Fruit fly (Drosophila melanogaster) whole organism, embryonic: ENCODE data around the gene CG32280.
A peak's percentile ranks its signal among the peaks of the same experiment; 100 is the strongest.

Experiments
- Abd-B ChIP-seq: fragments of 200-800 bp; sonication (Bioruptor generic); optimal IDR thresholded peaks from 2 replicates; lab custom pipeline; 2018; ENCODE audit warnings: missing biosample characterization, mild to moderate bottlenecking, missing genetic modification characterization, moderate library complexity
- Bteb2 ChIP-seq: fragments of 200-800 bp; sonication (Bioruptor generic); optimal IDR thresholded peaks from 2 replicates; lab custom pipeline; 2016; ENCODE audit warnings: missing biosample characterization, missing genetic modification characterization
- CG11085 ChIP-seq: fragments of 200-800 bp; sonication (Bioruptor generic); IDR thresholded peaks from 2 replicates; pipeline ENCODE4 v1.3.6; 2022; ENCODE audit warnings: missing biosample characterization, missing genetic modification characterization
- CG12071 ChIP-seq: fragments of 200-800 bp; sonication (Bioruptor generic); optimal IDR thresholded peaks from 3 replicates; lab custom pipeline; 2018; ENCODE audit warnings: missing biosample characterization, mild to moderate bottlenecking, missing genetic modification characterization
- CG1233 ChIP-seq: fragments of 200-800 bp; sonication (Bioruptor generic); optimal IDR thresholded peaks from 4 replicates; lab custom pipeline; 2018; ENCODE audit warnings: missing biosample characterization, mild to moderate bottlenecking, missing genetic modification characterization
- CG13287 ChIP-seq: fragments of 200-800 bp; sonication (Bioruptor generic); IDR thresholded peaks from 2 replicates; pipeline ENCODE4 v1.3.6; 2022; ENCODE audit warnings: missing biosample characterization, missing genetic modification characterization; ENCODE audit not compliant: partially characterized antibody
- CG14441 ChIP-seq: fragments of 200-800 bp; sonication (Bioruptor generic); IDR thresholded peaks from 2 replicates; pipeline ENCODE4 v1.3.6; 2022; ENCODE audit warnings: missing biosample characterization, missing genetic modification characterization
- CG14965 ChIP-seq: fragments of 200-800 bp; sonication (Bioruptor generic); optimal IDR thresholded peaks from 2 replicates; lab custom pipeline; 2016; ENCODE audit warnings: missing biosample characterization, missing genetic modification characterization, borderline replicate concordance
- CG15514 ChIP-seq: fragments of 200-800 bp; sonication (Bioruptor generic); optimal IDR thresholded peaks from 3 replicates; lab custom pipeline; 2017; ENCODE audit warnings: missing biosample characterization, missing genetic modification characterization, mild to moderate bottlenecking, moderate library complexity, missing genetic modification reagents
- CG17829 ChIP-seq: fragments of 200-800 bp; optimal IDR thresholded peaks from 2 replicates; lab custom pipeline; 2019; ENCODE audit warnings: missing biosample characterization, mild to moderate bottlenecking, missing genetic modification characterization, moderate library complexity
- CG2202 ChIP-seq: fragments of 200-800 bp; sonication (Bioruptor generic); optimal IDR thresholded peaks from 2 replicates; lab custom pipeline; 2018; ENCODE audit warnings: missing biosample characterization, mild to moderate bottlenecking, missing genetic modification characterization
- CG32772 ChIP-seq: fragments of 200-800 bp; sonication (Bioruptor generic); IDR thresholded peaks from 2 replicates; pipeline ENCODE4 v1.3.6; 2022; ENCODE audit warnings: missing biosample characterization, missing genetic modification characterization
- CG34422 ChIP-seq: fragments of 200-800 bp; sonication (Bioruptor generic); IDR thresholded peaks from 3 replicates; pipeline ENCODE4 v1.3.6; 2022; ENCODE audit warnings: missing biosample characterization, missing genetic modification characterization
- CG42726 ChIP-seq: fragments of 200-800 bp; sonication (Bioruptor generic); IDR thresholded peaks from 2 replicates; pipeline ENCODE4 v1.3.6; 2022; ENCODE audit warnings: missing biosample characterization, missing genetic modification characterization; ENCODE audit not compliant: partially characterized antibody
- CG5245 ChIP-seq: fragments of 200-800 bp; sonication (Bioruptor generic); optimal IDR thresholded peaks from 3 replicates; lab custom pipeline; 2016; ENCODE audit warnings: missing biosample characterization, missing genetic modification characterization
- Chrac-16 ChIP-seq: fragments of 200-800 bp; sonication (Bioruptor generic); optimal IDR thresholded peaks from 3 replicates; lab custom pipeline; 2016; ENCODE audit warnings: missing biosample characterization, missing genetic modification characterization
- Dad ChIP-seq: fragments of 200-800 bp; sonication (Bioruptor generic); optimal IDR thresholded peaks from 3 replicates; lab custom pipeline; 2016; ENCODE audit warnings: missing biosample characterization, missing genetic modification characterization
- Dfd ChIP-seq, 2 experiments: fragments of >200 bp; optimal IDR thresholded peaks; 2 replicates each; lab custom pipeline; 2017; ENCODE audit warnings: missing biosample characterization in 2 of 2, missing genetic modification characterization in 2 of 2
- E2f2 ChIP-seq: fragments of 200-800 bp; sonication (Bioruptor generic); IDR thresholded peaks from 2 replicates; pipeline ENCODE4 v1.3.6; 2022; ENCODE audit warnings: missing biosample characterization, missing genetic modification characterization
- ERR ChIP-seq: fragments of 200-800 bp; sonication (Bioruptor generic); optimal IDR thresholded peaks from 2 replicates; lab custom pipeline; 2016; ENCODE audit warnings: missing biosample characterization, missing genetic modification characterization
- H2.0 ChIP-seq: fragments of 200-800 bp; sonication (Bioruptor generic); IDR thresholded peaks from 2 replicates; pipeline ENCODE4 v1.3.6; 2022; ENCODE audit warnings: missing biosample characterization, missing genetic modification characterization
- HLH54F ChIP-seq: fragments of 200-800 bp; sonication (Bioruptor generic); optimal IDR thresholded peaks from 3 replicates; lab custom pipeline; 2016; ENCODE audit warnings: missing biosample characterization, missing genetic modification characterization
- HmgZ ChIP-seq: fragments of 200-800 bp; sonication (Bioruptor generic); optimal IDR thresholded peaks from 2 replicates; lab custom pipeline; 2018; ENCODE audit warnings: missing biosample characterization, mild to moderate bottlenecking, missing genetic modification characterization
- NC2β ChIP-seq: fragments of 200-800 bp; sonication (Bioruptor generic); optimal IDR thresholded peaks from 2 replicates; lab custom pipeline; 2016; ENCODE audit warnings: missing biosample characterization, missing genetic modification characterization
- Oli ChIP-seq: fragments of 200-800 bp; sonication (Bioruptor generic); optimal IDR thresholded peaks from 2 replicates; lab custom pipeline; 2018; ENCODE audit warnings: missing biosample characterization, mild to moderate bottlenecking, missing genetic modification characterization, moderate library complexity
- Pdp1 ChIP-seq, 2 experiments: fragments of 200-800 bp; sonication (Bioruptor generic); optimal IDR thresholded peaks; 3 replicates each; lab custom pipeline; 2016; ENCODE audit warnings: missing biosample characterization in 2 of 2, missing genetic modification characterization in 2 of 2, mild to moderate bottlenecking in 1 of 2, moderate library complexity in 1 of 2
- TFAM ChIP-seq: fragments of 200-800 bp; sonication (Bioruptor generic); optimal IDR thresholded peaks from 2 replicates; lab custom pipeline; 2017; ENCODE audit warnings: missing biosample characterization, missing genetic modification characterization, inconsistent platforms
- aop ChIP-seq: fragments of 200-800 bp; sonication (Bioruptor generic); IDR thresholded peaks from 2 replicates; pipeline ENCODE4 v1.3.6; 2022; ENCODE audit warnings: missing biosample characterization, missing genetic modification characterization
- cas ChIP-seq: fragments of 200-800 bp; sonication (Bioruptor generic); IDR thresholded peaks from 2 replicates; pipeline ENCODE4 v1.3.6; 2022; ENCODE audit warnings: missing biosample characterization, missing genetic modification characterization
- caup ChIP-seq: fragments of 200-800 bp; sonication (Bioruptor generic); optimal IDR thresholded peaks from 3 replicates; lab custom pipeline; 2017; ENCODE audit warnings: missing biosample characterization, mild to moderate bottlenecking, missing genetic modification characterization, moderate library complexity; ENCODE audit not compliant: severe bottlenecking
- cg ChIP-seq: fragments of 200-800 bp; sonication (Bioruptor generic); optimal IDR thresholded peaks from 3 replicates; lab custom pipeline; 2019; ENCODE audit warnings: missing biosample characterization, mild to moderate bottlenecking, missing genetic modification characterization, moderate library complexity
- cwo ChIP-seq: fragments of 200-800 bp; sonication (Bioruptor generic); optimal IDR thresholded peaks from 3 replicates; lab custom pipeline; 2017; ENCODE audit warnings: missing biosample characterization, missing genetic modification characterization, mild to moderate bottlenecking, moderate library complexity, missing genetic modification reagents
- danr ChIP-seq: fragments of 200-800 bp; sonication (Bioruptor generic); IDR thresholded peaks from 2 replicates; pipeline ENCODE4 v1.3.6; 2022; ENCODE audit warnings: missing biosample characterization, missing genetic modification characterization
- dmrt99B ChIP-seq: fragments of 200-800 bp; sonication (Bioruptor generic); optimal IDR thresholded peaks from 2 replicates; lab custom pipeline; 2018; ENCODE audit warnings: missing biosample characterization, mild to moderate bottlenecking, missing genetic modification characterization, moderate library complexity
- emc ChIP-seq: fragments of 200-800 bp; sonication (Bioruptor generic); optimal IDR thresholded peaks from 2 replicates; lab custom pipeline; 2016; ENCODE audit warnings: missing biosample characterization, missing genetic modification characterization
- gro ChIP-seq: fragments of 200-800 bp; sonication (Bioruptor generic); optimal IDR thresholded peaks from 2 replicates; lab custom pipeline; 2016; ENCODE audit warnings: missing biosample characterization, missing genetic modification characterization
- hth ChIP-seq: fragments of >200 bp; optimal IDR thresholded peaks from 2 replicates; lab custom pipeline; 2017; ENCODE audit warnings: inconsistent platforms
- kah ChIP-seq: fragments of 200-800 bp; sonication (Bioruptor generic); optimal IDR thresholded peaks from 2 replicates; lab custom pipeline; 2018; ENCODE audit warnings: missing biosample characterization, mild to moderate bottlenecking, missing genetic modification characterization
- otp ChIP-seq: fragments of 200-800 bp; sonication (Bioruptor generic); IDR thresholded peaks from 3 replicates; pipeline ENCODE4, ENCODE4 v1.3.6; 2022; ENCODE audit warnings: missing biosample characterization, missing genetic modification characterization
- pan ChIP-seq, 4 experiments: fragments of >200 bp in 3 of 4; fragments of 200-800 bp in 1 of 4; sonication (Bioruptor generic) in 1 of 4; optimal IDR thresholded peaks in 3 of 4; IDR thresholded peaks in 1 of 4; 2 replicates each; pipeline versions ENCODE4 v1.3.6 to Lab custom; 2017 to 2022; ENCODE audit warnings: missing biosample characterization in 2 of 4, missing genetic modification characterization in 2 of 4, mixed read lengths in 1 of 4
- pita ChIP-seq: fragments of 200-800 bp; sonication (Bioruptor generic); optimal IDR thresholded peaks from 2 replicates; lab custom pipeline; 2017; ENCODE audit warnings: missing biosample characterization, mild to moderate bottlenecking, missing genetic modification characterization
- pros ChIP-seq: fragments of 200-800 bp; sonication (Bioruptor generic); optimal IDR thresholded peaks from 3 replicates; lab custom pipeline; 2019; ENCODE audit warnings: missing biosample characterization, mild to moderate bottlenecking, missing genetic modification characterization, moderate library complexity
- ro ChIP-seq: fragments of 200-800 bp; sonication (Bioruptor generic); IDR thresholded peaks from 2 replicates; pipeline ENCODE4 v1.3.6; 2022; ENCODE audit warnings: missing biosample characterization, missing genetic modification characterization
- sens-2 ChIP-seq: fragments of 200-800 bp; sonication (Bioruptor generic); IDR thresholded peaks from 2 replicates; pipeline ENCODE4 v1.3.6; 2022; ENCODE audit warnings: missing biosample characterization, missing genetic modification characterization
- sr ChIP-seq: fragments of 200-800 bp; sonication (Bioruptor generic); IDR thresholded peaks from 3 replicates; pipeline ENCODE4 v1.3.6; 2022; ENCODE audit warnings: missing biosample characterization, missing genetic modification characterization
- tll ChIP-seq, 2 experiments: fragments of 200-800 bp in 1 of 2; fragments of >200 bp in 1 of 2; sonication (Bioruptor generic) in 1 of 2; optimal IDR thresholded peaks; 2 replicates each; lab custom pipeline; 2017 to 2019; ENCODE audit warnings: missing biosample characterization in 2 of 2, missing genetic modification characterization in 2 of 2, mild to moderate bottlenecking in 1 of 2, moderate library complexity in 1 of 2
- vvl ChIP-seq: fragments of 200-800 bp; sonication (Bioruptor generic); IDR thresholded peaks from 2 replicates; pipeline ENCODE4 v1.3.6; 2022; ENCODE audit warnings: missing biosample characterization, missing genetic modification characterization

Gene CG32280

DNA sequence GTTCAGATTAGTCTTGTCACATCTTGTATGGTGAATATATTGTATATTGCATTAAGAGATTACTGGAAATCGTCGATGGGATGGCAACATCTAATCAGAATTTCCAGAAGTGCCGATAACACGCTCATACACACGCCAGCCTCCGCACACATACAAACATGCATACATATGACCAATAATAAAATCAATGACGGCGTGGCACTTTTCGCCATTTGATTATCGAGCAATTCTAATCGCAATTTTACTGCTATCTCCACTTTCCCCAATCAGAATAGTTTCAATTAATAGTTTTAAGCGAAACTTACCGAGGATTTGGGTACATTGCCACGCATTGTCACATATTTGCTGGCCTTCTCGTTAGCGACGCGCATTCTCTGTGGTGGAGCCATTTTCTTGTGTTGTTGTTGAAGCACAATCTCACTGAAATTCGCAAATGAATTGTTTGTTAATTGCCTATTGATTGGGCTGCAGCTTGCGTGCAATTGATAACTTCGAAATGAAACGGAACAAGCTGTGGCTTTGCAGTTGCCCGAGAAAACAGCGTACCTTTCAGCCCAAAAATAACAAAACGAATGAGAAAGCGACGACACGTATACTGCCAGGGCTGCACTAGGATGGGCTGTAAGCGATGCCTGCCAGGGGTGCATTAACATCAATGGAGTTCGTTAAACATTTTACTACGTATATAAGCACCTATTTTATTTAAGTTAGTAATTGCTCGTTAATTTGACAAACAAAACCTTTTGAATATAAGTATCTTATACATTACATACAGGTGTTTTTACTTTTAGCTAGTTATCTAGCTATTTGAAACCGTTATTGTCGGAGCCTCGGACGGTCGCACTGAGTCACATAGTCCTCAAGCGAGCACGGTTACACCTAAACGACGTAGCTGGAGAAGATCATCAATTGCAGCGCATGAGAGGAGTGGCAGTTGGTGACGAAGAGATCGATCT lies 33.7 kb downstream of the CG32280 start, which contains the start of the genes CG32276 and gry (continued):
- peak; percentile 43 for TF ChIP-seq Abd-B (GFP tag; lab: Kevin White, UChicago)
- TF ChIP-seq cwo (GFP tag; lab: Kevin White, UChicago) = peak; percentile 61
- TF ChIP-seq gro (GFP tag; lab: Kevin White, UChicago) = no peak
- peak; percentile 73 for TF ChIP-seq CG32772 (GFP tag; lab: Robert Waterston, UW)
- TF ChIP-seq CG15514 (GFP tag; lab: Kevin White, UChicago) = peak; percentile 91
- peak; percentile 54; the same call in 1 of the 3 replicates for TF ChIP-seq otp (GFP tag; lab: Robert Waterston, UW)
- no peak for TF ChIP-seq CG12071 (GFP tag; lab: Kevin White, UChicago)
- peak; percentile 53 for TF ChIP-seq E2f2
- TF ChIP-seq dmrt99B (tag; lab: Kevin White, UChicago) = no peak
- TF ChIP-seq danr (GFP tag; lab: Robert Waterston, UW) = peak; percentile 63
- peak; percentile 55; the same call in 1 of the 2 replicates for TF ChIP-seq sens-2 (GFP tag; lab: Robert Waterston, UW)
- TF ChIP-seq pita = no peak
- TF ChIP-seq emc (GFP tag; lab: Kevin White, UChicago) = peak; percentile 48
- no peak for TF ChIP-seq aop
- 0 out of 2 replicates have a peak, but pooled peaks have one; percentile 16 for TF ChIP-seq ro (GFP tag; lab: Robert Waterston, UW)
- peak; percentile 70 for TF ChIP-seq CG5245 (GFP tag; lab: Kevin White, UChicago)
- peak; percentile 68 for TF ChIP-seq Dad (GFP tag; lab: Kevin White, UChicago)
- no peak for TF ChIP-seq CG14965 (GFP tag; lab: Kevin White, UChicago)
- TF ChIP-seq hth (lab: Kevin White, UChicago) = no peak
- TF ChIP-seq Oli (tag; lab: Kevin White, UChicago) = peak; percentile 54
- TF ChIP-seq cg (GFP tag; lab: Kevin White, UChicago) = peak; percentile 73
- TF ChIP-seq tll (GFP tag; optimal IDR thresholded peaks at IDR 0.05; lab: Kevin White, UChicago) = peak; percentile 64 to 72
- peak; percentile 73 for TF ChIP-seq CG34422 (GFP tag; lab: Robert Waterston, UW)
- no peak for TF ChIP-seq Dfd (GFP tag; optimal IDR thresholded peaks at IDR 0.05; lab: Kevin White, UChicago)
- TF ChIP-seq kah = no peak
- peak; percentile 48 for TF ChIP-seq ERR
- TF ChIP-seq TFAM (GFP tag; lab: Kevin White, UChicago) = peak; percentile 5
- no peak for TF ChIP-seq pan (optimal IDR thresholded peaks at IDR 0.05; lab: Kevin White, UChicago)
- TF ChIP-seq pan (GFP tag; optimal IDR thresholded peaks at IDR 0.05 in 1 of 2, IDR thresholded peaks at IDR 0.05 in 1 of 2) = peak in 1 of 2 experiments; percentile 29
- TF ChIP-seq caup (GFP tag; lab: Kevin White, UChicago) = peak; percentile 69
- TF ChIP-seq H2.0 (GFP tag; lab: Robert Waterston, UW) = no peak; the same call in 1 of the 2 replicates
- TF ChIP-seq HLH54F (GFP tag; lab: Kevin White, UChicago) = peak; percentile 85
- peak; percentile 67 for TF ChIP-seq CG1233 (GFP tag; lab: Kevin White, UChicago)
- TF ChIP-seq CG2202 (tag; lab: Kevin White, UChicago) = peak; percentile 56
- TF ChIP-seq Chrac-16 (GFP tag; lab: Kevin White, UChicago) = peak; percentile 79
- TF ChIP-seq sr = no peak; the same call in 2 of the 3 replicates
- no peak for TF ChIP-seq pros
- TF ChIP-seq CG13287 (GFP tag; lab: Robert Waterston, UW) = peak; percentile 63; the same call in 1 of the 2 replicates
- TF ChIP-seq Bteb2 (GFP tag; lab: Kevin White, UChicago) = peak; percentile 79
- TF ChIP-seq Pdp1 (GFP tag; optimal IDR thresholded peaks at IDR 0.05; lab: Kevin White, UChicago) = peak in 1 of 2 experiments; percentile 83
- TF ChIP-seq CG17829 (tag; lab: Kevin White, UChicago) = peak; percentile 87
- TF ChIP-seq vvl (GFP tag; lab: Robert Waterston, UW) = peak; percentile 82
- peak; percentile 93 for TF ChIP-seq HmgZ (tag; lab: Kevin White, UChicago)
- no peak for TF ChIP-seq CG42726 (GFP tag; lab: Robert Waterston, UW)
- peak; percentile 54; the same call in 1 of the 2 replicates for TF ChIP-seq cas (GFP tag; lab: Robert Waterston, UW)
- TF ChIP-seq CG11085 = 0 out of 2 replicates have a peak, but pooled peaks have one; percentile 27
- TF ChIP-seq NC2β (GFP tag; lab: Kevin White, UChicago) = peak; percentile 84
- TF ChIP-seq CG14441 = peak; percentile 60
